Fruit fly (Drosophila melanogaster): ENCODE data around the gene Argk2.
A peak's percentile ranks its signal among the peaks of the same experiment; 100 is the strongest.

The Argk2 gene

dm6 chr3L:9072731-9073385 is 25.6 kb downstream of the Argk2 start, which contains the start of the genes CG4911 and CG4942 (continued):
- TF ChIP-seq pzg (GFP tag; optimal IDR thresholded peaks at IDR 0.05) (peak; percentile 47), ewg (GFP tag; optimal IDR thresholded peaks at IDR 0.05) (peak; percentile 49), CG9876 (GFP tag; optimal IDR thresholded peaks at IDR 0.05) (peak; percentile 60), CG12236 (GFP tag; optimal IDR thresholded peaks at IDR 0.05) (peak; percentile 55), pita (GFP tag; optimal IDR thresholded peaks at IDR 0.05) (no peak), trem (tag; optimal IDR thresholded peaks at IDR 0.05) (peak; percentile 55), CHES-1-like (GFP tag; optimal IDR thresholded peaks at IDR 0.05) (peak; percentile 82), CG7556 (GFP tag; optimal IDR thresholded peaks at IDR 0.05) (peak; percentile 42), nerfin-2 (GFP tag; IDR thresholded peaks at IDR 0.05; ENCODE audit: partially characterized antibody) (no peak), CG10959 (GFP tag; IDR thresholded peaks at IDR 0.05) (peak; percentile 96), CG8388 (GFP tag; optimal IDR thresholded peaks at IDR 0.05) (peak; percentile 8), crp (GFP tag; optimal IDR thresholded peaks at IDR 0.05) (peak; percentile 77 to 94), CG12659 (GFP tag; optimal IDR thresholded peaks at IDR 0.05) (peak; percentile 74), jing (GFP tag; optimal IDR thresholded peaks at IDR 0.05) (peak; percentile 6), tgo (GFP tag; IDR thresholded peaks at IDR 0.05) (peak; percentile 49; the same call in 1 of the 3 replicates), CG14667 (GFP tag; IDR thresholded peaks at IDR 0.05) (peak; percentile 61), tx (GFP tag; optimal IDR thresholded peaks at IDR 0.05) (peak; percentile 76), slp2 (GFP tag; optimal IDR thresholded peaks at IDR 0.05) (peak; percentile 43), cwo (GFP tag; optimal IDR thresholded peaks at IDR 0.05) (no peak), CG33213 (GFP tag; optimal IDR thresholded peaks at IDR 0.05) (peak; percentile 23), zfh2 (GFP tag; optimal IDR thresholded peaks at IDR 0.05) (peak; percentile 56), CG18764 (GFP tag; optimal IDR thresholded peaks at IDR 0.05) (peak; percentile 47), CG12769 (tag; optimal IDR thresholded peaks at IDR 0.05) (peak; percentile 61), CG15696 (tag; optimal IDR thresholded peaks at IDR 0.05) (peak; percentile 40), Hr78 (GFP tag; optimal IDR thresholded peaks at IDR 0.05) (no peak), shn (GFP tag; optimal IDR thresholded peaks at IDR 0.05) (peak; percentile 62), ac (GFP tag; optimal IDR thresholded peaks at IDR 0.05) (no peak), ato (GFP tag; IDR thresholded peaks at IDR 0.05; ENCODE audit: partially characterized antibody) (no peak), Lhr (GFP tag; optimal IDR thresholded peaks at IDR 0.05) (peak; percentile 51), CG10979 (tag; optimal IDR thresholded peaks at IDR 0.05) (peak; percentile 51), CG30020 (tag; optimal IDR thresholded peaks at IDR 0.05) (peak; percentile 70), CG4404 (GFP tag; IDR thresholded peaks at IDR 0.05) (0 out of 2 replicates have a peak, but pooled peaks have one; percentile 23), schlank (tag; optimal IDR thresholded peaks at IDR 0.05) (no peak), Dip2 (GFP tag; IDR thresholded peaks at IDR 0.05) (no peak), Hand (GFP tag; optimal IDR thresholded peaks at IDR 0.05) (no peak), bcd (GFP tag; optimal IDR thresholded peaks at IDR 0.05) (peak; percentile 71), Bdp1 (GFP tag; optimal IDR thresholded peaks at IDR 0.05) (no peak), CG3163 (GFP tag; optimal IDR thresholded peaks at IDR 0.05) (peak; percentile 48), salm (tag; optimal IDR thresholded peaks at IDR 0.05) (no peak), twi (tag; optimal IDR thresholded peaks at IDR 0.05) (peak; percentile 55), knrl (GFP tag; IDR thresholded peaks at IDR 0.05; ENCODE audit: partially characterized antibody) (0 out of 3 replicates have a peak, but pooled peaks have one; percentile 38), vnd (GFP tag; IDR thresholded peaks at IDR 0.05; ENCODE audit: partially characterized antibody) (no peak), pan (optimal IDR thresholded peaks at IDR 0.05) (no peak), pan (GFP tag; optimal IDR thresholded peaks at IDR 0.05 in 1 of 2, IDR thresholded peaks at IDR 0.05 in 1 of 2) (peak in 1 of 2 experiments; percentile 72), gfzf (GFP tag; optimal IDR thresholded peaks at IDR 0.05) (peak; percentile 84), luna (GFP tag; optimal IDR thresholded peaks at IDR 0.05) (peak; percentile 39), Fer2 (tag; optimal IDR thresholded peaks at IDR 0.05) (peak; percentile 14), Rfx (GFP tag; IDR thresholded peaks at IDR 0.05) (peak; percentile 82)
